Worm (Caenorhabditis elegans): ENCODE results near the gene C08F11.7.

DNA sequence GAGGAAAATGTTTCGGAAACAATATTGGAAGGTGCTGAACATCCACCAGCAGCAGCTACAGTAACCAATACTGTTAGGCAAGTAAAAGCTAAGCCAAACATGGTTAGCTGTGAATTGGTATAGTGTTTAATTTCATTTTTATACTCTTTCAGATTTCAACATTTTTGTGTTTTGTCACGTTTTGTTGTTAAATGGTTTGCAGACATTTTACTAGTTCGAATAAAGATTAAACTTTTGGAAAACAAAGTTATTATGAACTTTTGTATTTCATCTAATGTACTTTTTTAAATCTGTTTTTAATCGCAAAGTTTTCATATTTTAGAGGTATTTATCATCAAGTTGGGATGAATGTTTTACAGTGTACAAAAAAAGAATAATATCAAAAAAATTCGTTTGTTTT is 13.2 kb downstream of the C08F11.7 start, which contains the start of gene C08F11.17:
- no peak for TF ChIP-seq pha-4 (GFP tag; IDR thresholded peaks at IDR 0.05)
- TF ChIP-seq pha-4 (tag; optimal IDR thresholded peaks at IDR 0.05) = no peak
- no peak for TF ChIP-seq dmd-6 (GFP tag; IDR thresholded peaks at IDR 0.05)
- TF ChIP-seq nhr-77 (tag; optimal IDR thresholded peaks at IDR 0.05) = no peak
- no peak for TF ChIP-seq nhr-28 (tag; optimal IDR thresholded peaks at IDR 0.05)
- no peak for TF ChIP-seq nhr-76 (tag; optimal IDR thresholded peaks at IDR 0.05)
- no peak for TF ChIP-seq Y5F2A.4 (GFP tag; optimal IDR thresholded peaks at IDR 0.05)

Data from whole organism, L4 larva.